Worm (Caenorhabditis elegans) whole organism, L4 larva: ENCODE results near the gene daf-6.

Experiments used
- D1046.2 ChIP-seq: fragments of 200-800 bp; sonication (Bioruptor generic); IDR thresholded peaks from 2 replicates; pipeline ENCODE4 v1.3.6; 2022; ENCODE audit warnings: missing genetic modification characterization, missing compliant biosample characterization
- F37D6.2 ChIP-seq: sonication (generic microtip); optimal IDR thresholded peaks from 2 replicates; lab custom pipeline; 2016; ENCODE audit warnings: mild to moderate bottlenecking, missing genetic modification characterization, missing compliant biosample characterization
- F44E2.7 ChIP-seq: fragments of 200-800 bp; sonication (Bioruptor generic); IDR thresholded peaks from 2 replicates; pipeline ENCODE4 v2.1.2; 2022; ENCODE audit warnings: missing genetic modification characterization, missing compliant biosample characterization
- F49E8.2 ChIP-seq: sonication (generic microtip); optimal IDR thresholded peaks from 2 replicates; lab custom pipeline; 2016; ENCODE audit warnings: missing compliant biosample characterization, mild to moderate bottlenecking, missing genetic modification characterization, borderline replicate concordance
- Y48G9A.11 ChIP-seq: fragments of 200-800 bp; sonication (Bioruptor generic); IDR thresholded peaks from 2 replicates; pipeline ENCODE4 v1.3.6; 2022; ENCODE audit warnings: missing genetic modification reagents, missing genetic modification characterization, missing compliant biosample characterization
- Y75B8A.6 ChIP-seq: fragments of 200-800 bp; sonication (Bioruptor generic); IDR thresholded peaks from 2 replicates; pipeline ENCODE4 v1.3.6; 2022; ENCODE audit warnings: missing genetic modification reagents, missing genetic modification characterization, missing compliant biosample characterization
- aha-1 ChIP-seq: fragments of 150-350 bp; peaks from one replicate; lab custom pipeline; 2014; ENCODE audit warnings: missing biosample characterization, missing genetic modification characterization
- ceh-28 ChIP-seq: fragments of 150-350 bp; optimal IDR thresholded peaks from 2 replicates; lab custom pipeline; 2014; ENCODE audit warnings: missing biosample characterization, missing genetic modification reagents, missing genetic modification characterization
- ceh-82 ChIP-seq: sonication (generic microtip); optimal IDR thresholded peaks from 2 replicates; lab custom pipeline; 2017; ENCODE audit warnings: missing biosample characterization, missing genetic modification characterization
- ces-1 ChIP-seq: fragments of 150-350 bp; sonication (generic microtip); optimal IDR thresholded peaks from 4 replicates; lab custom pipeline; 2014; ENCODE audit warnings: missing biosample characterization, missing genetic modification reagents, missing genetic modification characterization
- cey-2 ChIP-seq: sonication (generic microtip); optimal IDR thresholded peaks from 3 replicates; lab custom pipeline; 2017; ENCODE audit warnings: missing genetic modification characterization, mild to moderate bottlenecking, missing compliant biosample characterization, antibody characterized with exemption, borderline replicate concordance; ENCODE audit not compliant: insufficient read depth
- daf-12 ChIP-seq: fragments of 150-350 bp; optimal IDR thresholded peaks from 2 replicates; lab custom pipeline; 2014; ENCODE audit warnings: missing biosample characterization, missing genetic modification reagents, missing genetic modification characterization
- daf-19 ChIP-seq: fragments of 200-800 bp; sonication (Bioruptor generic); conservative IDR thresholded peaks from 2 replicates; pipeline ENCODE4 v1.3.6; 2022; ENCODE audit warnings: missing genetic modification characterization, missing compliant biosample characterization
- dmd-6 ChIP-seq: fragments of 200-800 bp; sonication (Bioruptor generic); IDR thresholded peaks from 2 replicates; pipeline ENCODE4 v1.3.6; 2022; ENCODE audit warnings: missing genetic modification reagents, missing genetic modification characterization, missing compliant biosample characterization
- dmd-9 ChIP-seq: fragments of 200-800 bp; sonication (Bioruptor generic); IDR thresholded peaks from 2 replicates; pipeline ENCODE4 v1.3.6; 2022; ENCODE audit warnings: missing genetic modification reagents, missing genetic modification characterization, missing compliant biosample characterization
- egl-27 ChIP-seq: sonication (generic microtip); optimal IDR thresholded peaks from 3 replicates; lab custom pipeline; 2017; ENCODE audit warnings: missing biosample characterization, missing genetic modification reagents, missing genetic modification characterization
- fos-1 ChIP-seq: fragments of 150-350 bp; optimal IDR thresholded peaks from 2 replicates; lab custom pipeline; 2014; ENCODE audit warnings: missing biosample characterization, missing genetic modification characterization
- gei-8 ChIP-seq: fragments of 200-800 bp; sonication (Bioruptor generic); optimal IDR thresholded peaks from 2 replicates; lab custom pipeline; 2018; ENCODE audit warnings: mild to moderate bottlenecking, missing genetic modification characterization, missing compliant biosample characterization
- lim-7 ChIP-seq: fragments of 200-800 bp; sonication (Bioruptor generic); IDR thresholded peaks from 2 replicates; pipeline ENCODE4 v1.3.6; 2022; ENCODE audit warnings: missing genetic modification characterization, missing compliant biosample characterization
- nhr-237 ChIP-seq: sonication (generic microtip); optimal IDR thresholded peaks from 2 replicates; lab custom pipeline; 2017; ENCODE audit warnings: missing biosample characterization, missing genetic modification characterization
- nhr-42 ChIP-seq: fragments of 200-800 bp; sonication (Bioruptor generic); IDR thresholded peaks from 2 replicates; pipeline ENCODE4 v1.3.6; 2022; ENCODE audit warnings: missing genetic modification characterization, missing compliant biosample characterization
- pha-4 ChIP-seq, 2 experiments: fragments of 150-350 bp in 1 of 2; fragments of 200-800 bp in 1 of 2; sonication (Bioruptor generic) in 1 of 2; IDR thresholded peaks in 1 of 2; optimal IDR thresholded peaks in 1 of 2; 2 replicates each; pipeline versions ENCODE4 v1.3.6 to Lab custom; 2014 to 2022; ENCODE audit warnings: missing genetic modification characterization in 2 of 2, missing genetic modification reagents in 2 of 2, missing biosample characterization in 1 of 2, missing compliant biosample characterization in 1 of 2
- sdz-12 ChIP-seq: fragments of 200-800 bp; sonication (Bioruptor generic); optimal IDR thresholded peaks from 2 replicates; lab custom pipeline; 2018; ENCODE audit warnings: mild to moderate bottlenecking, missing genetic modification characterization, missing compliant biosample characterization
- set-16 ChIP-seq: fragments of 200-800 bp; sonication (Bioruptor generic); IDR thresholded peaks from 2 replicates; pipeline ENCODE4 v1.3.6; 2022; ENCODE audit warnings: missing genetic modification reagents, missing genetic modification characterization, missing compliant biosample characterization
- snpc-1.2 ChIP-seq: fragments of 200-800 bp; sonication (Bioruptor generic); IDR thresholded peaks from 2 replicates; pipeline ENCODE4 v1.3.6; 2022; ENCODE audit warnings: missing genetic modification reagents, missing genetic modification characterization, missing compliant biosample characterization
- snpc-4 ChIP-seq: fragments of 150-350 bp; optimal IDR thresholded peaks from 2 replicates; lab custom pipeline; 2014; ENCODE audit warnings: missing biosample characterization, missing genetic modification characterization
- unc-130 ChIP-seq: sonication (generic microtip); optimal IDR thresholded peaks from 2 replicates; lab custom pipeline; 2016; ENCODE audit warnings: missing genetic modification reagents, missing genetic modification characterization, missing compliant biosample characterization
- unc-62 ChIP-seq, 3 experiments: fragments of 150-350 bp in 1 of 3; sonication (generic microtip); optimal IDR thresholded peaks in 2 of 3; peaks in 1 of 3; 1 replicate in 1 of 3; 2 replicates in 2 of 3; lab custom pipeline; 2014 to 2017; ENCODE audit warnings: missing biosample characterization in 3 of 3, missing genetic modification characterization in 3 of 3, missing genetic modification reagents in 3 of 3, missing genotype in 1 of 3

daf-6 gene

DNA sequence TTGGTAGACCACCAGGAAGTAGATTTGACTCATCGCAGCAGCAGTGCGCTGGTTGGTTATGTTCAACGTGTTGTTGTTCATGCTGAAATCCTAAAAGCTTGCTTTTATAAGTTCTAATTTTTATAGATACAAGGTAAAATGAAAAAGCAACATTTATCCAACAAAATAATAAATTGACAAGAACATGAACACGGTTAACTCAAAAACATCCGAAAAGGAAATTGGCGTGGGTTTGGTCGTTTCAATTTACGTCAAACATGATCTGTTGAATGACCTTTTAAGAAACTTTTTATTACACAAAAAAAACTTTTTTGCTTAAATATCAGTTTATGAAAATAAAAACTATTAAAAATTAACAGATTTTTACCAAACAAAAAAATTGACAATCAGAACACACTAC, 40.6 kb downstream of the daf-6 start, which contains the start of gene ntr-2 (continued):
- TF ChIP-seq unc-130 (no peak), gei-8 (no peak)
- TF ChIP-seq, all 104 proteins: peak for 0

DNA sequence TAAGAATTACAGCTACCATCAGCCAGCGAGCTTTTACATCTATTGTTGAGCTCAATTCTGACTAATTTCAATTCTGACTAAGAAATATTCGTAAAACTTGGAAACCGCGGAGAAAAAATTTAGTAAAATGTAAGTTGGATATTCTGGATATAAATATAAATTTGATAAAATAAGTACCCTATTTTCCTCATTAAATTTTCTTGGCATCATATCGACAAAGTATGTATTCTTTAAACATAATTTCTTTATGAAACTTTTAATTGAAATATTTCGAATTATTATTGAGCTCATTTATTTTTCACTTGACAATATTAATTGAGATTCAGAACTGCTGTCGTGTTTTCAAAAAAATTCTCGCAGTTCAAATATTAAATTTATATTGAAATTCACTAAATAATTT, 41.2 kb downstream of the daf-6 start:
- TF ChIP-seq Y75B8A.6 (GFP tag; lab: Robert Waterston, UW) (no peak), unc-62 (GFP tag; optimal IDR thresholded peaks at IDR 0.05 in 1 of 2; lab: Kevin White, UChicago) (peak in 1 of 2 experiments; percentile 92), unc-62 (tag; optimal IDR thresholded peaks at IDR 0.05; lab: Kevin White, UChicago) (no peak)

DNA sequence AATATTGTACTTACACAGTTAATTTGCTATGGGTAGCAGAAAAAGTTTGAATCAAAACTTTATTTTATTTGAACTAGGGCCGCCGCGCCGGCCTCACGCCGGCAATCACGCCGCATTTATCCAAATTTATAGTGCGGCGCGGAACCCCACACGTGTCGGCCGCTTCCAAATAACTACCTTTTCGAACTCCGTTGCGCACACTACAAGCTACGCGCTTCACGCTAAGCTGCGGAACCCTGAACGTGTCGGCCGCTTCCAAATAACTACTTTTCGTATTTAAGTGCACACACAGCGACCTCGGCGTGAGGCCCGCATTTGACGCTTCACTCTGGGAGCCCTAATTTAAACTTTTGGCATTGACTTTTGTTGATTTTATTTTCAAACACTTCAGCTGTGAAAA, 43.2 kb downstream of the daf-6 start:
- TF ChIP-seq unc-130 (no peak), set-16 (GFP tag; lab: Robert Waterston, UW) (peak; percentile 25; the same call in 1 of the 2 replicates)

DNA sequence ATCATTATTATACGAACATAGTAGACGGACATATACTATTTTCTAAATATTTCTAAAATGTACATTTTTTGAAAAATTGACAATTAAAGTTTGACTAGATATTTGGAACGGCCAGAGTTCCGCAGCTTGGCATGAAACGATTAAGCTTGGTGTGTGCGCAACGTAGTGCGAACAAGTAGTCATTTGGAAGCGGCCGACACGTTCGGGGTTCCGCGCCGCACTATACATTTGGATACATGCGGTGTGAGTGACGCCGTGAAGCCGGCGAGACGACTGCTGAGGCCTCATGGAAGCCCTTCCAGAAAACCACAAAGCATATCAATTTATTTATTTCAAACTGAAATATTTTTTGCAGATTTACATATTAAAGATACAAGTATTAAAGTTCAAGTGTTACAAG, 49.9 kb downstream of the daf-6 start:
- TF ChIP-seq snpc-1.2 (GFP tag; lab: Robert Waterston, UW) (no peak), aha-1 (tag; lab: Kevin White, UChicago) (no peak), dmd-6 (GFP tag; lab: Robert Waterston, UW) (no peak), Y48G9A.11 (GFP tag; lab: Robert Waterston, UW) (0 out of 2 replicates have a peak, but pooled peaks have one; percentile 24), sdz-12 (GFP tag; lab: Kevin White, UChicago) (no peak), daf-19 (GFP tag; lab: Robert Waterston, UW) (no peak), ceh-82 (no peak), cey-2 (tag; lab: Kevin White, UChicago) (no peak), fos-1 (tag; lab: Kevin White, UChicago) (no peak), F44E2.7 (GFP tag; lab: Robert Waterston, UW) (no peak), nhr-237 (no peak), F37D6.2 (tag; lab: Kevin White, UChicago) (no peak), F49E8.2 (tag; lab: Kevin White, UChicago) (no peak), ceh-28 (tag; lab: Kevin White, UChicago) (no peak), daf-12 (no peak), D1046.2 (GFP tag; lab: Robert Waterston, UW) (no peak), lim-7 (no peak), egl-27 (tag; lab: Kevin White, UChicago) (no peak), nhr-42 (GFP tag; lab: Robert Waterston, UW) (peak; percentile 31; the same call in 1 of the 2 replicates), pha-4 (GFP tag; IDR thresholded peaks at IDR 0.05; lab: Robert Waterston, UW) (peak; percentile 20; the same call in 1 of the 2 replicates), pha-4 (tag; optimal IDR thresholded peaks at IDR 0.05; lab: Kevin White, UChicago) (no peak), dmd-9 (GFP tag; lab: Robert Waterston, UW) (no peak), snpc-4 (tag; lab: Kevin White, UChicago) (peak; percentile 75), ces-1 (GFP tag; lab: Kevin White, UChicago) (no peak), unc-62 (GFP tag; optimal IDR thresholded peaks at IDR 0.05 in 1 of 2; lab: Kevin White, UChicago) (peak in 1 of 2 experiments; percentile 34), unc-62 (tag; optimal IDR thresholded peaks at IDR 0.05; lab: Kevin White, UChicago) (no peak)
- TF ChIP-seq, all 104 proteins: peak for 5
